Fruit fly (Drosophila melanogaster) whole organism, wandering third instar larva: Measurements from ENCODE around the gene CG12010.

Experiments used
- CG32264 ChIP-seq: fragments of 200-800 bp; sonication (Bioruptor generic); optimal IDR thresholded peaks from 2 replicates; lab custom pipeline; 2016; ENCODE audit warnings: missing biosample characterization, missing genetic modification characterization
- CG9705 ChIP-seq: fragments of 200-800 bp; sonication (Bioruptor generic); optimal IDR thresholded peaks from 2 replicates; lab custom pipeline; 2018; ENCODE audit warnings: missing biosample characterization, mild to moderate bottlenecking, missing genetic modification characterization
- CrebA ChIP-seq: fragments of 200-800 bp; sonication (Bioruptor generic); optimal IDR thresholded peaks from 2 replicates; lab custom pipeline; 2016; ENCODE audit warnings: missing biosample characterization, mild to moderate bottlenecking, missing genetic modification characterization, borderline replicate concordance
- Dfd ChIP-seq: fragments of >200 bp; optimal IDR thresholded peaks from 2 replicates; lab custom pipeline; 2017; ENCODE audit warnings: missing biosample characterization, missing genetic modification characterization
- HLH106 ChIP-seq: fragments of 200-800 bp; optimal IDR thresholded peaks from 3 replicates; lab custom pipeline; 2019; ENCODE audit warnings: missing biosample characterization, mild to moderate bottlenecking, missing genetic modification characterization, moderate library complexity
- Hnf4 ChIP-seq: fragments of 200-800 bp; sonication (Bioruptor generic); optimal IDR thresholded peaks from 2 replicates; lab custom pipeline; 2016; ENCODE audit warnings: missing biosample characterization, mild to moderate bottlenecking, missing genetic modification characterization
- Hr83 ChIP-seq: fragments of 200-300 bp; sonication (Bioruptor generic); optimal IDR thresholded peaks from 2 replicates; lab custom pipeline; 2016; ENCODE audit warnings: missing biosample characterization, mild to moderate bottlenecking, missing genetic modification characterization, moderate library complexity; ENCODE audit not compliant: poor library complexity, severe bottlenecking
- Jra ChIP-seq: sonication (Bioruptor generic); optimal IDR thresholded peaks from 2 replicates; lab custom pipeline; 2016; ENCODE audit warnings: missing biosample characterization, missing genetic modification characterization
- Mio ChIP-seq: sonication (Bioruptor generic); optimal IDR thresholded peaks from 2 replicates; lab custom pipeline; 2016; ENCODE audit warnings: missing biosample characterization, missing genetic modification characterization
- N ChIP-seq: fragments of >200 bp; optimal IDR thresholded peaks from 2 replicates; lab custom pipeline; 2018; ENCODE audit warnings: missing biosample characterization, missing external identifiers, missing genetic modification characterization
- OdsH ChIP-seq: fragments of 200-800 bp; sonication (Bioruptor generic); optimal IDR thresholded peaks from 2 replicates; lab custom pipeline; 2016; ENCODE audit warnings: missing biosample characterization, mild to moderate bottlenecking, missing genetic modification characterization
- Rel ChIP-seq, 2 experiments: fragments of 200-800 bp; sonication (Bioruptor generic) in 1 of 2; optimal IDR thresholded peaks; 2 replicates in 1 of 2; 3 replicates in 1 of 2; lab custom pipeline; 2016 to 2019; ENCODE audit warnings: mild to moderate bottlenecking in 2 of 2, missing biosample characterization in 2 of 2, missing genetic modification characterization in 2 of 2, moderate library complexity in 1 of 2
- Sp1 ChIP-seq: fragments of 200-800 bp; sonication (Bioruptor generic); optimal IDR thresholded peaks from 3 replicates; lab custom pipeline; 2019; ENCODE audit warnings: missing biosample characterization, mild to moderate bottlenecking, missing genetic modification characterization, moderate library complexity
- br ChIP-seq: fragments of 200-800 bp; sonication (Bioruptor generic); optimal IDR thresholded peaks from 2 replicates; lab custom pipeline; 2016; ENCODE audit warnings: missing biosample characterization, missing genetic modification characterization
- brk ChIP-seq: fragments of 200-800 bp; sonication (Bioruptor generic); optimal IDR thresholded peaks from 2 replicates; lab custom pipeline; 2016; ENCODE audit warnings: missing biosample characterization, mild to moderate bottlenecking, missing genetic modification characterization
- dmrt93B ChIP-seq: fragments of 200-800 bp; sonication (Bioruptor generic); optimal IDR thresholded peaks from 2 replicates; lab custom pipeline; 2018; ENCODE audit warnings: missing biosample characterization, mild to moderate bottlenecking, missing genetic modification characterization
- dsf ChIP-seq: sonication (Bioruptor generic); optimal IDR thresholded peaks from 2 replicates; lab custom pipeline; 2016; ENCODE audit warnings: missing biosample characterization, missing genetic modification characterization, borderline replicate concordance
- ey ChIP-seq: fragments of 200-800 bp; sonication (Bioruptor generic); optimal IDR thresholded peaks from 2 replicates; lab custom pipeline; 2016; ENCODE audit warnings: missing biosample characterization, missing genetic modification characterization
- foxo ChIP-seq, 2 experiments: fragments of 200-800 bp; sonication (Bioruptor generic); optimal IDR thresholded peaks; 2 replicates in 1 of 2; 3 replicates in 1 of 2; lab custom pipeline; 2016 to 2017; ENCODE audit warnings: missing biosample characterization in 2 of 2, missing genetic modification characterization in 2 of 2
- fru ChIP-seq: fragments of 200-800 bp; sonication (Bioruptor generic); optimal IDR thresholded peaks from 3 replicates; lab custom pipeline; 2016; ENCODE audit warnings: missing biosample characterization, mild to moderate bottlenecking, missing genetic modification characterization
- h ChIP-seq: fragments of 200-800 bp; sonication (Bioruptor generic); optimal IDR thresholded peaks from 3 replicates; lab custom pipeline; 2016; ENCODE audit warnings: missing biosample characterization, mild to moderate bottlenecking, missing genetic modification characterization
- jim ChIP-seq: fragments of 175-275, 200-325 bp; sonication (Bioruptor generic); optimal IDR thresholded peaks from 2 replicates; lab custom pipeline; 2016; ENCODE audit warnings: missing biosample characterization, mild to moderate bottlenecking, missing genetic modification characterization
- psq ChIP-seq: fragments of 200-800 bp; sonication (Bioruptor generic); optimal IDR thresholded peaks from 3 replicates; lab custom pipeline; 2017; ENCODE audit warnings: missing biosample characterization, mild to moderate bottlenecking, missing genetic modification characterization, moderate library complexity
- rgr ChIP-seq: fragments of 200-800 bp; sonication (Bioruptor generic); optimal IDR thresholded peaks from 3 replicates; lab custom pipeline; 2016; ENCODE audit warnings: missing biosample characterization, mild to moderate bottlenecking, missing genetic modification characterization
- sage ChIP-seq: fragments of 200-800 bp; sonication (Bioruptor generic); optimal IDR thresholded peaks from 2 replicates; lab custom pipeline; 2016; ENCODE audit warnings: missing biosample characterization, mild to moderate bottlenecking, missing genetic modification characterization
- sv ChIP-seq: fragments of 200-800 bp; sonication (Bioruptor generic); optimal IDR thresholded peaks from 3 replicates; lab custom pipeline; 2016; ENCODE audit warnings: missing biosample characterization, missing genetic modification characterization
- usp ChIP-seq: fragments of >200 bp; optimal IDR thresholded peaks from 2 replicates; lab custom pipeline; 2017; ENCODE audit warnings: missing biosample characterization, missing genetic modification characterization
- woc ChIP-seq: sonication (Bioruptor generic); optimal IDR thresholded peaks from 2 replicates; lab custom pipeline; 2016; ENCODE audit warnings: missing biosample characterization, mild to moderate bottlenecking, missing genetic modification characterization

The CG12010 gene

DNA sequence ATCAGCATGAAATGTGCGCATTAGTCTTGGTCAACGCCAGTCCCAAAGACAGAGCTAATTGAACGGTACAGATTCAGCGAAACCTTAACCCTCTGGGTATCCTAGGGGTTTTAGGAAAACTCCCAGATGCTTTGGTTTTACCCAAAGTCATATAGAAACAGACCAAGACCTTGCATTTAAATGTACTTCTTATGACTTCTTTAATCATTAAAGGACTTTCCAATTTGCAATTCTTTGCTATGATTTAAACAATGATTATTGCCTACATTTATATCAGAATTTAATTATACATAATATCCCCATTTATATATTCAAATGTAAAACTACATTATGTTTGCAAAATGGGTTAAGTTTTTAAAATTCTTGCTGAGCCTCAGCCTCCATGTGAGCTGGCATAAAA lies 48.9 kb downstream of the CG12010 start:
- peak; percentile 18 for TF ChIP-seq Jra (GFP tag; lab: Kevin White, UChicago)
- TF ChIP-seq brk (GFP tag; lab: Kevin White, UChicago): peak; percentile 33
- no peak for TF ChIP-seq N (GFP tag; lab: Kevin White, UChicago)
- TF ChIP-seq dmrt93B (GFP tag; lab: Kevin White, UChicago): peak; percentile 37
- peak in 1 of 2 experiments; percentile 69 for TF ChIP-seq foxo (GFP tag; optimal IDR thresholded peaks at IDR 0.05; lab: Kevin White, UChicago)
- peak; percentile 56 for TF ChIP-seq woc
- TF ChIP-seq HLH106 (tag; lab: Kevin White, UChicago): peak; percentile 72
- peak; percentile 55 for TF ChIP-seq rgr
- TF ChIP-seq fru (GFP tag; lab: Kevin White, UChicago): peak; percentile 61
- TF ChIP-seq br (GFP tag; lab: Kevin White, UChicago): peak; percentile 72
- no peak for TF ChIP-seq jim
- TF ChIP-seq Rel (GFP tag; optimal IDR thresholded peaks at IDR 0.05; lab: Kevin White, UChicago): no peak
- no peak for TF ChIP-seq Rel (tag; optimal IDR thresholded peaks at IDR 0.05; lab: Kevin White, UChicago)
- TF ChIP-seq Mio (GFP tag; lab: Kevin White, UChicago): no peak
- no peak for TF ChIP-seq CrebA (GFP tag; lab: Kevin White, UChicago)
- TF ChIP-seq OdsH (GFP tag; lab: Kevin White, UChicago): peak; percentile 69
- TF ChIP-seq ey (GFP tag; lab: Kevin White, UChicago): peak; percentile 16
- no peak for TF ChIP-seq CG32264 (GFP tag; lab: Kevin White, UChicago)
- TF ChIP-seq Hnf4 (GFP tag; lab: Kevin White, UChicago): no peak
- TF ChIP-seq usp (GFP tag; lab: Kevin White, UChicago): no peak
- peak; percentile 73 for TF ChIP-seq Sp1 (GFP tag; lab: Kevin White, UChicago)
- TF ChIP-seq dsf: no peak
- peak; percentile 26 for TF ChIP-seq psq (GFP tag; lab: Kevin White, UChicago)
- peak; percentile 65 for TF ChIP-seq h (GFP tag; lab: Kevin White, UChicago)
- no peak for TF ChIP-seq Hr83
- TF ChIP-seq sv (GFP tag; lab: Kevin White, UChicago): no peak
- TF ChIP-seq, all 38 proteins: peak for 14

DNA sequence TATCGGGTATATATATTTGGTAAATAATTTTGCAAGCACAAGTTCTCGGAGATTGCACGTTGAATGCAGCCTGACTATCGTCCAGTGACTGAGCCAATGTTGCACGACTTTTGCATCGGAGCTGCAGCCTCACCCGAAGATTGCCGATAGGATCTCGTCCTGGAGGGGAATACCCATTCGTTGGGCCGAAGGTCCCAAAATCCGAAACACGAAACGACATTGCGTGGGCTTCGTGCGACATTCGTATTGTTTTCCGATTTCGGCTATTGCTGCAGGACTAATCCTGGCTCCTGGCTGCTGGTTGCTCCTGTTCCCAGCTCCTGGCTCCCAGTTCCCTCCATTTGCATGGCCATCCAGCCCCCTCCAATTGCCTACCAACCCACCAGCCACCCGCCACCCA lies 50.8 kb downstream of the CG12010 start, which contains the start of gene sty:
Gene sty (minus strand): TSS at position 90 of the 400 bp plus-strand sequence.
- no peak for TF ChIP-seq CG9705 (GFP tag; lab: Kevin White, UChicago)
- TF ChIP-seq HLH106 (tag; lab: Kevin White, UChicago): no peak
- no peak for TF ChIP-seq sage (GFP tag; lab: Kevin White, UChicago)
- TF ChIP-seq Dfd (GFP tag; lab: Kevin White, UChicago): no peak
- TF ChIP-seq N (GFP tag; lab: Kevin White, UChicago): no peak
